Fruit fly (Drosophila melanogaster) whole organism, pupa: ENCODE measurements around the gene snRNP-U1-C.
A peak's percentile ranks its signal among the peaks of the same experiment; 100 is the strongest.

Source experiments
- CG10348 ChIP-seq: fragments of 200-800 bp; sonication (Bioruptor generic); IDR thresholded peaks from 2 replicates; pipeline ENCODE4 v1.3.6; 2022; ENCODE audit warnings: missing biosample characterization, missing genetic modification characterization
- CG12605 ChIP-seq: fragments of 200-800 bp; sonication (Bioruptor generic); IDR thresholded peaks from 2 replicates; pipeline ENCODE4 v1.3.6; 2022; ENCODE audit warnings: missing biosample characterization, missing genetic modification characterization
- CG13204 ChIP-seq: fragments of 200-800 bp; sonication (Bioruptor generic); optimal IDR thresholded peaks from 2 replicates; lab custom pipeline; 2018; ENCODE audit warnings: missing biosample characterization, mild to moderate bottlenecking, missing genetic modification characterization, moderate library complexity
- CG14655 ChIP-seq: fragments of 200-800 bp; sonication (Bioruptor generic); optimal IDR thresholded peaks from 3 replicates; lab custom pipeline; 2017; ENCODE audit warnings: mild to moderate bottlenecking, missing biosample characterization, missing genetic modification reagents, missing genetic modification characterization
- CG15710 ChIP-seq: fragments of 200-800 bp; sonication (Bioruptor generic); optimal IDR thresholded peaks from 2 replicates; lab custom pipeline; 2018; ENCODE audit warnings: missing biosample characterization, mild to moderate bottlenecking, missing genetic modification characterization, moderate library complexity
- CG17806 ChIP-seq: fragments of 200-800 bp; sonication (Bioruptor generic); optimal IDR thresholded peaks from 2 replicates; lab custom pipeline; 2018; ENCODE audit warnings: missing biosample characterization, mild to moderate bottlenecking, missing genetic modification characterization, moderate library complexity
- CG32121 ChIP-seq: fragments of 200-800 bp; sonication (Bioruptor generic); IDR thresholded peaks from 2 replicates; pipeline ENCODE4 v1.3.6; 2022; ENCODE audit warnings: missing biosample characterization, missing genetic modification characterization
- CG34367 ChIP-seq: fragments of 200-800 bp; sonication (Bioruptor generic); optimal IDR thresholded peaks from 2 replicates; lab custom pipeline; 2018; ENCODE audit warnings: missing biosample characterization, mild to moderate bottlenecking, missing genetic modification characterization
- CG4496 ChIP-seq: fragments of 200-800 bp; sonication (Bioruptor generic); IDR thresholded peaks from 3 replicates; pipeline ENCODE4 v1.3.6; 2022; ENCODE audit warnings: missing biosample characterization, missing genetic modification characterization
- CG8159 ChIP-seq: fragments of 200-800 bp; sonication (Bioruptor generic); optimal IDR thresholded peaks from 3 replicates; lab custom pipeline; 2018; ENCODE audit warnings: missing biosample characterization, mild to moderate bottlenecking, missing genetic modification characterization, moderate library complexity
- CG8301 ChIP-seq: fragments of 200-800 bp; sonication (Bioruptor generic); optimal IDR thresholded peaks from 2 replicates; lab custom pipeline; 2018; ENCODE audit warnings: missing biosample characterization, mild to moderate bottlenecking, missing genetic modification characterization
- CG9948 ChIP-seq: fragments of 200-800 bp; sonication (Bioruptor generic); optimal IDR thresholded peaks from 2 replicates; lab custom pipeline; 2018; ENCODE audit warnings: missing biosample characterization, mild to moderate bottlenecking, missing genetic modification characterization, moderate library complexity
- D1 ChIP-seq: fragments of 200-800 bp; sonication (Bioruptor generic); optimal IDR thresholded peaks from 2 replicates; lab custom pipeline; 2018; ENCODE audit warnings: missing biosample characterization, mild to moderate bottlenecking, missing genetic modification characterization, moderate library complexity
- EcR ChIP-seq: fragments of 200-800 bp; sonication (Bioruptor generic); optimal IDR thresholded peaks from 3 replicates; lab custom pipeline; 2019; ENCODE audit warnings: missing biosample characterization, missing genetic modification characterization, mild to moderate bottlenecking, moderate library complexity, missing genetic modification reagents
- Ets98B ChIP-seq: fragments of 200-800 bp; sonication (Bioruptor generic); IDR thresholded peaks from 2 replicates; pipeline ENCODE4 v1.3.6; 2022; ENCODE audit warnings: missing biosample characterization, missing genetic modification characterization
- Pif1A ChIP-seq: fragments of 200-800 bp; sonication (Bioruptor generic); optimal IDR thresholded peaks from 3 replicates; lab custom pipeline; 2016; ENCODE audit warnings: missing biosample characterization, missing genetic modification characterization
- Pif1B ChIP-seq: fragments of 200-800 bp; sonication (Bioruptor generic); optimal IDR thresholded peaks from 3 replicates; lab custom pipeline; 2016; ENCODE audit warnings: missing biosample characterization, missing genetic modification characterization
- Snoo ChIP-seq: fragments of 200-800 bp; sonication (Bioruptor generic); optimal IDR thresholded peaks from 3 replicates; lab custom pipeline; 2017; ENCODE audit warnings: missing biosample characterization, mild to moderate bottlenecking, missing genetic modification characterization, inconsistent platforms
- fd96Ca ChIP-seq: fragments of 200-800 bp; sonication (Bioruptor generic); IDR thresholded peaks from 3 replicates; pipeline ENCODE4 v1.3.6; 2022; ENCODE audit warnings: missing biosample characterization, missing genetic modification characterization
- gl ChIP-seq: fragments of 200-800 bp; sonication (Bioruptor generic); optimal IDR thresholded peaks from 2 replicates; lab custom pipeline; 2018; ENCODE audit warnings: missing biosample characterization, mild to moderate bottlenecking, missing genetic modification characterization
- rn ChIP-seq: fragments of 200-800 bp; sonication (Bioruptor generic); IDR thresholded peaks from 2 replicates; pipeline ENCODE4 v1.3.6; 2022; ENCODE audit warnings: missing biosample characterization, missing genetic modification characterization

Gene snRNP-U1-C

DNA sequence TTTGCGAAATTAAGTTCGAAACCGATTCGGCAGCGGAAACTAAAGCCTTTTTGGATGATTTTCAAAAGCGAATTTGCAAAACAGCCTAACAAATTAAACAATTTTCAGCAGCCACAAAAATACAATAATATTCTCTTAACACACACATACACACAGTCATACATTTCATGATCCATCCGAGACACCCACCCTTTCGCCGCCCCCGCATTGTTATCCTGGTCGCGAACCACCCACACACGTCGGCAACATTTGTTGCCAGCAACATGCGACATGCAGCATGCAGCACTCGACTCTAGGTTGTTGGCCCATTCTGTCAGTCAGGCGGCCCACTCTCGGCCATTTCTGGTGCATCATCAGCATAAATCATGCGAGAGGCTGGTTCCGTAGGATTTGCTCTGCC, 30.6 kb upstream of the snRNP-U1-C start:
- TF ChIP-seq CG15710 (tag; lab: Kevin White, UChicago), result no peak
- TF ChIP-seq CG9948, result no peak
- no peak for TF ChIP-seq CG34367 (tag; lab: Kevin White, UChicago)
- no peak for TF ChIP-seq gl (tag; lab: Kevin White, UChicago)
- no peak for TF ChIP-seq fd96Ca (GFP tag; lab: Robert Waterston, UW)
- no peak for TF ChIP-seq CG8159 (tag; lab: Kevin White, UChicago)
- no peak for TF ChIP-seq CG12605
- TF ChIP-seq CG17806, result no peak
- TF ChIP-seq D1 (tag; lab: Kevin White, UChicago), result no peak

DNA sequence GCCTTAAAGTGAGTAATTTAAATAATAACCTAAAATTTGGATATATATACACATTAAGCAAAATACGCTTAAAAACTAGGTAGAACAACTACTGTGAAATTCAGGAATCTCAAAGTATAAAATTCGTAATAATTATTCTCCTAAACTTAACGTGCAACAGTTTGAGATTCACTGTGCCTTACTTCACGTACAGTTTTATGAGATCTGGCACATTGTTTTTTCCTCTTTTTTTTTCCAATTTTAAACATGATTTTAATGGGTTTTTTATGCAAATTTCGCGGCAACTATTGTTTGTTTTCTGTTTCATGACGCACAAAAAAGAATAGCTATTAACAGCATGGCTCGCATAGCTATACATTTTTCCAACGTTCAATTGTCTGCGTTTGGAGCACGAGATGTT, 28.4 kb upstream of the snRNP-U1-C start:
- TF ChIP-seq Pif1B (GFP tag; lab: Kevin White, UChicago) (no peak), CG10348 (GFP tag; lab: Robert Waterston, UW) (no peak), CG34367 (tag; lab: Kevin White, UChicago) (no peak), CG15710 (tag; lab: Kevin White, UChicago) (no peak), CG8159 (tag; lab: Kevin White, UChicago) (no peak), CG12605 (no peak), fd96Ca (GFP tag; lab: Robert Waterston, UW) (no peak), CG14655 (GFP tag; lab: Kevin White, UChicago) (no peak), rn (GFP tag; lab: Robert Waterston, UW) (no peak), CG8301 (tag; lab: Kevin White, UChicago) (no peak)

DNA sequence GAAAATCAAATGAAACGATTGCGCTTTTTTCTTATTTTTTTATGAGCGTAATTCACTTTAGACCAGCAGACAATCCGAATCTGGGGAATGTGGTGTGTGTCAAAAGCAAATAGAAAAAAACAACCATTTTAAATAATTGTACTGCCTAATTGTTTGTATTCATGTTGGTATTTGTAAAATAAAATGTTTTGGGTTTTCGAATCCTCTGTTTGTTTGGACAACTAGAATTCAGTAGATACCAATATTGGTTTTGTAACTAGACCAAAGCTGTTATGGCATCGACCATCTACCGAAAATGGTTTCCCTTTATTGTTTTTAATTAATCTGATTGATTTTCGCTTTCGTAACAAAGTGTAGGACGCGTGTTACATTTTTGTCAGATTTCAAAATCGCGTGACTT, 27.5 kb upstream of the snRNP-U1-C start:
- TF ChIP-seq Pif1B (GFP tag; lab: Kevin White, UChicago) (no peak), fd96Ca (GFP tag; lab: Robert Waterston, UW) (no peak), gl (tag; lab: Kevin White, UChicago) (no peak), CG34367 (tag; lab: Kevin White, UChicago) (no peak), rn (GFP tag; lab: Robert Waterston, UW) (no peak), Ets98B (GFP tag; lab: Robert Waterston, UW) (no peak), CG10348 (GFP tag; lab: Robert Waterston, UW) (no peak), CG12605 (no peak), CG9948 (no peak), CG17806 (no peak), EcR (no peak), Snoo (tag; lab: Kevin White, UChicago) (no peak), CG14655 (GFP tag; lab: Kevin White, UChicago) (no peak), CG4496 (GFP tag; lab: Robert Waterston, UW) (no peak), CG13204 (GFP tag; lab: Kevin White, UChicago) (no peak), CG32121 (no peak), Pif1A (GFP tag; lab: Kevin White, UChicago) (no peak), D1 (tag; lab: Kevin White, UChicago) (no peak)

DNA sequence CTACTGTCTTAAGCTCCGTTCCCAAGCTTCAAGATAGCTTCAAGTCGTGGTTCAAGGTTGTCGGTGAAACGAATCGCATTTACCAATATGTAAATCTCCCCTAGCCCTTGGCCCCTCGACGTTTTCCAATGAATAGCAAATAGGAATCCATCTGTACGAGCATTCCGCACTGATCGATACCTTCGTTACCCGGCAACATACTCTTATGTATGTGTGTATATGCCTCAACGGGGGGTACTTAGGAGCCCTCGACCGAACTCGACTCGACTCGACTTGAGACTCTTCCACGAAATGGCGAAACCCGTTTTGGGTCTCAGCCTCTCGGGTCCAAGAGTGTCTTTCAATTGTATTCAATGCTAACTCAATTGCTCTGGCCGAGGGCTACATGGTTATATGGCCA, 18.3 kb upstream of the snRNP-U1-C start:
- TF ChIP-seq EcR (peak; percentile 61), CG14655 (GFP tag; lab: Kevin White, UChicago) (no peak), rn (GFP tag; lab: Robert Waterston, UW) (no peak), CG9948 (no peak), Pif1A (GFP tag; lab: Kevin White, UChicago) (no peak), CG34367 (tag; lab: Kevin White, UChicago) (no peak), CG8301 (tag; lab: Kevin White, UChicago) (no peak)

DNA sequence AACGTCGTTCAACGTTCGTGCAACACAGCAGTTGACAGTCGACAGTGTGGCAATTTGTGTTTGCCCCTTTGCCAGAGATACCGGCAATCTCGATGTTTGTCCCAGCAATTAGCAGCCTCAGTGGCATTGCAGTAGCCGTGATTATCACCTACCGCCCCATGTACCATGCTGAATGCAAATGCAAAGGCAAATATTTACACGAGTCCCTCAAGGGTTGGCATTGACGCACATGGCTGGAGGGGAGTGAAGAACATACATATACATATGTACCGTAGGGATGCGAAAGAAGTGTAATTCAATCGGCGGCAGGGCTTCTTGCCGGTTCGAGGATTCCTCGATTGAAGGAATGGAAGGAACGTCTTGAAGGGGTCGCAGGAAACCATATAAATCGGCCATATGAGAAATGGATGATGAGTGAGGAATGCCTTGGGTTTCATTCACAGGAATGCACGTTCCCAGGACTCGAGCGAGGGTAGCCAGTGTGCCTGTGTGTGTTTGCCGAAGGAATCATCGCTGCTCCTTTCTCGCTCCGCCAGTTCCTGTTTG, 16.5 kb upstream of the snRNP-U1-C start:
- TF ChIP-seq Pif1A (GFP tag; lab: Kevin White, UChicago) (peak; percentile 5), CG13204 (GFP tag; lab: Kevin White, UChicago) (peak; percentile 14), CG8301 (tag; lab: Kevin White, UChicago) (no peak), CG15710 (tag; lab: Kevin White, UChicago) (no peak), CG10348 (GFP tag; lab: Robert Waterston, UW) (0 out of 2 replicates have a peak, but pooled peaks have one; percentile 12), gl (tag; lab: Kevin White, UChicago) (peak; percentile 70)
- TF ChIP-seq, all 21 proteins: peak for 4

DNA sequence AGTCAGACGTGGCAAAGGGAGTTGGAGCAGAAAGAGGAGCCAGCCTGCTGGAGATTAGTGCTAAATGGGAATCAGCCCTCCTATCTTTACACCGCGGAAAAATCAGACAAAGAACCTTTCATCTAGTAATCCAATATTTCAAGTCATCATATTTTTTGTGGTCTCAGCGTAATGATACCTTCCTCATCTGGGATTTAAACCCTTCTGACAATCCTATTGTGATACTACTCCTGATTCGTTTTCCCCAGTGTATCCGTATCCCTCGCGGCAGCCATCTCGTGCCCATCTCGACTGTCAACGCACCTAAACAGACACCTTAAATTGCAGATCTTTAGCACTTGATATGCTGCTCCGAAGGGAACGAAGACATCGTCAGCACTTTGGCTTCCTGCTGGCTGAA, 14.9 kb upstream of the snRNP-U1-C start:
- TF ChIP-seq CG10348 (GFP tag; lab: Robert Waterston, UW) (no peak), EcR (no peak), CG4496 (GFP tag; lab: Robert Waterston, UW) (0 out of 3 replicates have a peak, but pooled peaks have one; percentile 31), CG12605 (no peak), gl (tag; lab: Kevin White, UChicago) (peak; percentile 8), fd96Ca (GFP tag; lab: Robert Waterston, UW) (peak; percentile 62; the same call in 2 of the 3 replicates), CG8159 (tag; lab: Kevin White, UChicago) (peak; percentile 60), Snoo (tag; lab: Kevin White, UChicago) (no peak), CG34367 (tag; lab: Kevin White, UChicago) (peak; percentile 59), D1 (tag; lab: Kevin White, UChicago) (no peak), CG13204 (GFP tag; lab: Kevin White, UChicago) (no peak), CG15710 (tag; lab: Kevin White, UChicago) (peak; percentile 52), CG8301 (tag; lab: Kevin White, UChicago) (peak; percentile 51), Ets98B (GFP tag; lab: Robert Waterston, UW) (peak; percentile 32; the same call in 1 of the 2 replicates), rn (GFP tag; lab: Robert Waterston, UW) (no peak), CG17806 (peak; percentile 66), Pif1B (GFP tag; lab: Kevin White, UChicago) (peak; percentile 9), CG32121 (no peak), Pif1A (GFP tag; lab: Kevin White, UChicago) (peak; percentile 41), CG9948 (peak; percentile 63), CG14655 (GFP tag; lab: Kevin White, UChicago) (peak; percentile 66)
- TF ChIP-seq, all 21 proteins: peak for 13
